Worm (Caenorhabditis elegans): ENCODE measurements around the gene pdzd-8.

- TF ChIP-seq ces-1 (GFP tag; optimal IDR thresholded peaks at IDR 0.05) (peak; percentile 4), nhr-28 (tag; optimal IDR thresholded peaks at IDR 0.05) (peak; percentile 58), sptf-1 (tag; optimal IDR thresholded peaks at IDR 0.05) (peak; percentile 99), unc-62 (GFP tag; optimal IDR thresholded peaks at IDR 0.05) (peak; percentile 84), unc-120 (tag; optimal IDR thresholded peaks at IDR 0.05; ENCODE audit: poor library complexity, severe bottlenecking) (peak; percentile 92), ceh-39 (tag; optimal IDR thresholded peaks at IDR 0.05) (no peak), lin-13 (tag; optimal IDR thresholded peaks at IDR 0.05) (peak; percentile 59), pha-4 (tag; optimal IDR thresholded peaks at IDR 0.05) (peak; percentile 68), sem-2 (GFP tag; optimal IDR thresholded peaks at IDR 0.05) (peak; percentile 96), elt-3 (tag; optimal IDR thresholded peaks at IDR 0.05) (peak; percentile 64)
Observed at ce11 chrIV:8927093-8927492, 48.2 kb upstream of the pdzd-8 start.

Data from whole organism, mixed stage, embryonic.